Fruit fly (Drosophila melanogaster): Measurements from ENCODE around the gene CG42526.
A peak's percentile ranks its signal among the peaks of the same experiment; 100 is the strongest.

Gene CG42526

dm6 chr3L:9410754-9411423, 24.3 kb downstream of the CG42526 start, which contains the start of the genes CG4022 and Cpsf5 (continued):
- TF ChIP-seq CG14710 (tag; optimal IDR thresholded peaks at IDR 0.05) (peak; percentile 90), cg (GFP tag; optimal IDR thresholded peaks at IDR 0.05) (no peak), CG30020 (tag; optimal IDR thresholded peaks at IDR 0.05) (peak; percentile 78), maf-S (GFP tag; optimal IDR thresholded peaks at IDR 0.05) (peak; percentile 49), corto (GFP tag; optimal IDR thresholded peaks at IDR 0.05) (no peak), CG3281 (GFP tag; optimal IDR thresholded peaks at IDR 0.05) (peak; percentile 79), CG32767 (GFP tag; IDR thresholded peaks at IDR 0.05) (peak; percentile 91), CG4328 (GFP tag; optimal IDR thresholded peaks at IDR 0.05) (peak; percentile 78), Sry-δ (GFP tag; optimal IDR thresholded peaks at IDR 0.05) (peak; percentile 42), bsh (GFP tag; optimal IDR thresholded peaks at IDR 0.05) (peak in 1 of 2 experiments; percentile 87), tgo (GFP tag; IDR thresholded peaks at IDR 0.05) (peak; percentile 86), CG12071 (GFP tag; optimal IDR thresholded peaks at IDR 0.05) (peak; percentile 27), CG11085 (GFP tag; IDR thresholded peaks at IDR 0.05) (peak; percentile 56; the same call in 1 of the 2 replicates), dimm (GFP tag; IDR thresholded peaks at IDR 0.05) (no peak; the same call in 1 of the 2 replicates), CTCF (GFP tag; optimal IDR thresholded peaks at IDR 0.05) (no peak), lov (optimal IDR thresholded peaks at IDR 0.05) (no peak), lov (GFP tag; IDR thresholded peaks at IDR 0.05) (peak; percentile 71; the same call in 2 of the 3 replicates), crp (GFP tag; optimal IDR thresholded peaks at IDR 0.05) (peak in 1 of 2 experiments; percentile 53), CG7963 (GFP tag; IDR thresholded peaks at IDR 0.05; ENCODE audit: partially characterized antibody) (no peak), CkIIα-i1 (GFP tag; IDR thresholded peaks at IDR 0.05) (no peak), lbe (GFP tag; optimal IDR thresholded peaks at IDR 0.05) (peak; percentile 66), Awh (GFP tag; IDR thresholded peaks at IDR 0.05) (peak; percentile 62; the same call in 1 of the 2 replicates), ci (GFP tag; IDR thresholded peaks at IDR 0.05) (peak; percentile 90), D19A (tag; optimal IDR thresholded peaks at IDR 0.05) (peak; percentile 52), CG8765 (GFP tag; IDR thresholded peaks at IDR 0.05) (peak; percentile 66; the same call in 1 of the 2 replicates), CG13123 (GFP tag; optimal IDR thresholded peaks at IDR 0.05) (peak; percentile 74), CG10274 (GFP tag; optimal IDR thresholded peaks at IDR 0.05) (no peak), croc (GFP tag; conservative IDR thresholded peaks at IDR 0.05) (peak; percentile 73), CG1832 (GFP tag; optimal IDR thresholded peaks at IDR 0.05) (no peak), ash1 (GFP tag; optimal IDR thresholded peaks at IDR 0.05) (no peak), bigmax (GFP tag; optimal IDR thresholded peaks at IDR 0.05) (peak; percentile 34), Fer1 (GFP tag; optimal IDR thresholded peaks at IDR 0.05) (peak; percentile 82), exex (tag; optimal IDR thresholded peaks at IDR 0.05) (peak; percentile 77), C15 (GFP tag; IDR thresholded peaks at IDR 0.05) (peak; percentile 79; the same call in 1 of the 3 replicates), Gsc (GFP tag; IDR thresholded peaks at IDR 0.05) (no peak), D19B (GFP tag; optimal IDR thresholded peaks at IDR 0.05) (peak; percentile 45), esg (GFP tag; conservative IDR thresholded peaks at IDR 0.05) (peak; percentile 79), Oaz (GFP tag; IDR thresholded peaks at IDR 0.05) (peak; percentile 80), run (tag; optimal IDR thresholded peaks at IDR 0.05) (peak; percentile 54), Drgx (GFP tag; IDR thresholded peaks at IDR 0.05) (peak; percentile 39), pita (GFP tag; optimal IDR thresholded peaks at IDR 0.05) (no peak), CG15479 (GFP tag; optimal IDR thresholded peaks at IDR 0.05) (peak; percentile 66), btn (GFP tag; optimal IDR thresholded peaks at IDR 0.05) (no peak), danr (GFP tag; IDR thresholded peaks at IDR 0.05) (peak; percentile 52; the same call in 1 of the 2 replicates), Xrp1 (GFP tag; IDR thresholded peaks at IDR 0.05) (peak; percentile 89), HLH4C (GFP tag; IDR thresholded peaks at IDR 0.05; ENCODE audit: partially characterized antibody) (peak; percentile 41; the same call in 1 of the 3 replicates), CG3995 (GFP tag; optimal IDR thresholded peaks at IDR 0.05) (peak; percentile 6), E2f1 (GFP tag; IDR thresholded peaks at IDR 0.05) (peak; percentile 79), CG4282 (GFP tag; optimal IDR thresholded peaks at IDR 0.05) (no peak), ranshi (GFP tag; IDR thresholded peaks at IDR 0.05) (peak; percentile 82; the same call in 1 of the 2 replicates)
